Worm (Caenorhabditis elegans): ENCODE measurements around the gene F23A7.8.
"Not testable (repeated sequence)": the region's sequence is repeated elsewhere in the genome, so short reads cannot be mapped to it uniquely, and the experiment has no call there.

Gene F23A7.8

ce11 chrX:16209660-16210059 is 3.5 kb upstream of the F23A7.8 start (continued):
- TF ChIP-seq sea-2 (GFP tag; optimal IDR thresholded peaks at IDR 0.05) (peak; percentile 19), elt-1 (tag; optimal IDR thresholded peaks at IDR 0.05) (peak; percentile 34), nhr-43 (tag; optimal IDR thresholded peaks at IDR 0.05; ENCODE audit: poor library complexity, severe bottlenecking) (peak; percentile 89), ztf-11 (tag; optimal IDR thresholded peaks at IDR 0.05) (peak; percentile 17), lsy-12 (tag; optimal IDR thresholded peaks at IDR 0.05) (peak; percentile 56), R02D3.7 (tag; optimal IDR thresholded peaks at IDR 0.05) (peak; percentile 54), ZK546.5 (tag; optimal IDR thresholded peaks at IDR 0.05) (no peak), daf-12 (tag; optimal IDR thresholded peaks at IDR 0.05) (no peak), ztf-4 (tag; optimal IDR thresholded peaks at IDR 0.05) (peak; percentile 20), ceh-82 (tag; optimal IDR thresholded peaks at IDR 0.05) (peak; percentile 89), ceh-9 (tag; optimal IDR thresholded peaks at IDR 0.05) (no peak), nhr-23 (tag; optimal IDR thresholded peaks at IDR 0.05) (peak; percentile 79), nhr-77 (tag; optimal IDR thresholded peaks at IDR 0.05) (peak; percentile 90), nhr-28 (tag; optimal IDR thresholded peaks at IDR 0.05) (peak; percentile 24)

- TF ChIP-seq unc-39 (tag; optimal IDR thresholded peaks at IDR 0.05) (no peak), egl-27 (tag; optimal IDR thresholded peaks at IDR 0.05) (no peak), skn-1 (tag; optimal IDR thresholded peaks at IDR 0.05) (no peak), fos-1 (tag; optimal IDR thresholded peaks at IDR 0.05) (no peak), aly-2 (tag; optimal IDR thresholded peaks at IDR 0.05) (no peak), lin-15B (tag; optimal IDR thresholded peaks at IDR 0.05) (no peak), fkh-10 (GFP tag; optimal IDR thresholded peaks at IDR 0.05) (no peak)
These were observed 2.7 kb upstream of the F23A7.8 start, which contains the start of gene R11.4 for ce11 chrX:16210518-16210917. TSS of gene R11.4 (minus strand) at chrX:16210618.

- not testable (repeated sequence) for TF ChIP-seq nhr-237, ceh-28, nhr-76 (tag; optimal IDR thresholded peaks at IDR 0.05)
These were observed 867 bp upstream of the F23A7.8 start, which contains the start of gene F23A7.4 for ce11 chrX:16212306-16212705. TSS of gene F23A7.4 (plus strand) at chrX:16212606.

ce11 chrX:16217108-16217507 is 3.9 kb downstream of the F23A7.8 start, which contains the start of gene F23A7.1:
TSS of gene F23A7.1 (plus strand) at chrX:16217408.
- TF ChIP-seq elt-3 (tag; optimal IDR thresholded peaks at IDR 0.05) = no peak
- no peak for TF ChIP-seq zag-1 (tag; optimal IDR thresholded peaks at IDR 0.05)
- no peak for TF ChIP-seq skn-1 (tag; optimal IDR thresholded peaks at IDR 0.05)
- TF ChIP-seq nhr-28 (tag; optimal IDR thresholded peaks at IDR 0.05) = no peak
- no peak for TF ChIP-seq tbx-2 (tag; optimal IDR thresholded peaks at IDR 0.05)
- no peak for TF ChIP-seq mdl-1 (tag; optimal IDR thresholded peaks at IDR 0.05)
- no peak for TF ChIP-seq eor-1 (tag; optimal IDR thresholded peaks at IDR 0.05)
- no peak for TF ChIP-seq daf-12 (tag; optimal IDR thresholded peaks at IDR 0.05)
- no peak for TF ChIP-seq fkh-10 (GFP tag; optimal IDR thresholded peaks at IDR 0.05)
- no peak for TF ChIP-seq nhr-76 (tag; optimal IDR thresholded peaks at IDR 0.05)
- no peak for TF ChIP-seq ztf-4 (tag; optimal IDR thresholded peaks at IDR 0.05)
- no peak for TF ChIP-seq pqm-1 (tag; optimal IDR thresholded peaks at IDR 0.05)
- no peak for TF ChIP-seq ceh-82 (tag; optimal IDR thresholded peaks at IDR 0.05)
- TF ChIP-seq fkh-2 (tag; optimal IDR thresholded peaks at IDR 0.05) = no peak
- TF ChIP-seq snpc-4 (tag; optimal IDR thresholded peaks at IDR 0.05) = no peak
- TF ChIP-seq nhr-25 (tag; optimal IDR thresholded peaks at IDR 0.05) = no peak
- TF ChIP-seq ceh-16 (tag; optimal IDR thresholded peaks at IDR 0.05) = no peak

- no peak for TF ChIP-seq mdl-1 (tag; optimal IDR thresholded peaks at IDR 0.05)
- no peak for TF ChIP-seq skn-1 (tag; optimal IDR thresholded peaks at IDR 0.05)
- TF ChIP-seq pqm-1 (tag; optimal IDR thresholded peaks at IDR 0.05) = no peak
- no peak for TF ChIP-seq ztf-11 (tag; optimal IDR thresholded peaks at IDR 0.05)
- no peak for TF ChIP-seq eor-1 (tag; optimal IDR thresholded peaks at IDR 0.05)
- no peak for TF ChIP-seq ceh-9 (tag; optimal IDR thresholded peaks at IDR 0.05)
- no peak for TF ChIP-seq lin-15B (tag; optimal IDR thresholded peaks at IDR 0.05)
- TF ChIP-seq fos-1 (tag; optimal IDR thresholded peaks at IDR 0.05) = no peak
- no peak for TF ChIP-seq nhr-77 (tag; optimal IDR thresholded peaks at IDR 0.05)
- TF ChIP-seq ztf-4 (tag; optimal IDR thresholded peaks at IDR 0.05) = no peak
- no peak for TF ChIP-seq egl-27 (tag; optimal IDR thresholded peaks at IDR 0.05)
- TF ChIP-seq nhr-12 (tag; optimal IDR thresholded peaks at IDR 0.05) = no peak
- TF ChIP-seq jun-1 (tag; optimal IDR thresholded peaks at IDR 0.05) = no peak
- no peak for TF ChIP-seq elt-1 (tag; optimal IDR thresholded peaks at IDR 0.05)
- no peak for TF ChIP-seq hmg-11 (tag; optimal IDR thresholded peaks at IDR 0.05)
- no peak for TF ChIP-seq aly-2 (tag; optimal IDR thresholded peaks at IDR 0.05)
- no peak for TF ChIP-seq nfya-1 (tag; optimal IDR thresholded peaks at IDR 0.05; ENCODE audit: insufficient read depth)
These were observed 4.6 kb downstream of the F23A7.8 start for ce11 chrX:16217749-16218148.
